Fruit fly (Drosophila melanogaster): Measurements from ENCODE around the gene AOX1.

DNA sequence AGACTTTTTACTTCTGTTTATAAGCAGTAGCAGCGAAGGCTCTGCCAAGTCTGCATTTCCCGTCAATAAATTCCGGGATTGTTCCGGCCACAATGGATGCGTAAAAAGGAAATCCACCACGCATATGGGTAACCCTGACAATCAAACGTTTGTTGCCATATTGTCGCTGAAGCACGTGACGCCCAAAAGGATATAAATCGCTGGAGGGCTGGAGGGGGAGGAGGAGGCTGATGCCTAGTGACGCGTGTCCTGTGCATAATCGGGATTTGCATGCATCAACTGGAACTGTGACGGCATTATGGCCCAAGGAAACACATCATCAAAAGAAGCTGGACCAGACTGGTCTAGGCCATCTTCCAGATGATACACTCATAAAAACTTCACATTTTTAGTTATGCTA, 23.9 kb downstream of the AOX1 start:
- TF ChIP-seq Ets98B (GFP tag; IDR thresholded peaks at IDR 0.05) (no peak), CG9948 (tag; optimal IDR thresholded peaks at IDR 0.05) (no peak), EcR (GFP tag; optimal IDR thresholded peaks at IDR 0.05) (no peak), CG32121 (GFP tag; IDR thresholded peaks at IDR 0.05) (no peak), CG15710 (tag; optimal IDR thresholded peaks at IDR 0.05) (no peak), Snoo (tag; optimal IDR thresholded peaks at IDR 0.05) (no peak), CG17806 (tag; optimal IDR thresholded peaks at IDR 0.05) (no peak), CG13204 (GFP tag; optimal IDR thresholded peaks at IDR 0.05) (no peak), CG12605 (GFP tag; IDR thresholded peaks at IDR 0.05) (no peak), CG8301 (tag; optimal IDR thresholded peaks at IDR 0.05) (no peak), gl (tag; optimal IDR thresholded peaks at IDR 0.05) (no peak), CG14655 (GFP tag; optimal IDR thresholded peaks at IDR 0.05) (no peak), rn (GFP tag; IDR thresholded peaks at IDR 0.05) (no peak), Pif1B (GFP tag; optimal IDR thresholded peaks at IDR 0.05) (no peak)
